Worm (Caenorhabditis elegans) whole organism, L4/young adult: ENCODE results near the gene srlf-20.

ENCODE experiments used
- W03F9.2 ChIP-seq: fragments of 150-350 bp; optimal IDR thresholded peaks from 2 replicates; lab custom pipeline; 2014; ENCODE audit warnings: missing biosample characterization, missing genetic modification characterization
- dao-5 ChIP-seq: sonication (generic microtip); optimal IDR thresholded peaks from 2 replicates; lab custom pipeline; 2016; ENCODE audit warnings: missing genotype, missing genetic modification characterization, moderate library complexity, missing compliant biosample characterization
- him-1 ChIP-seq: sonication (generic microtip); optimal IDR thresholded peaks from 2 replicates; lab custom pipeline; 2016; ENCODE audit warnings: missing genotype, missing genetic modification reagents, missing genetic modification characterization, missing compliant biosample characterization

- no peak for TF ChIP-seq him-1 (tag; lab: Kevin White, UChicago)
- no peak for TF ChIP-seq dao-5
- TF ChIP-seq W03F9.2, result no peak
Observed at ce11 chrV:910588-910987, 16.8 kb downstream of the srlf-20 start.
